Fruit fly (Drosophila melanogaster) whole organism, embryonic: Measurements from ENCODE around the gene Jon25Bi.
A peak's percentile ranks its signal among the peaks of the same experiment; 100 is the strongest.

ENCODE experiments used
- B-H2 ChIP-seq: fragments of 200-800 bp; sonication (Bioruptor generic); optimal IDR thresholded peaks from 2 replicates; lab custom pipeline; 2018; ENCODE audit warnings: missing biosample characterization, mild to moderate bottlenecking, missing genetic modification characterization
- Bdp1 ChIP-seq: fragments of 200-800 bp; sonication (Bioruptor generic); optimal IDR thresholded peaks from 3 replicates; lab custom pipeline; 2016; ENCODE audit warnings: missing biosample characterization, missing genetic modification characterization
- Bteb2 ChIP-seq: fragments of 200-800 bp; sonication (Bioruptor generic); optimal IDR thresholded peaks from 2 replicates; lab custom pipeline; 2016; ENCODE audit warnings: missing biosample characterization, missing genetic modification characterization
- CG10147 ChIP-seq: fragments of 200-800 bp; sonication (Bioruptor generic); optimal IDR thresholded peaks from 2 replicates; lab custom pipeline; 2019; ENCODE audit warnings: missing biosample characterization, mild to moderate bottlenecking, missing genetic modification characterization, moderate library complexity
- CG10431 ChIP-seq: fragments of 200-800 bp; sonication (Bioruptor generic); optimal IDR thresholded peaks from 3 replicates; lab custom pipeline; 2018; ENCODE audit warnings: missing biosample characterization, mild to moderate bottlenecking, missing genetic modification characterization
- CG10959 ChIP-seq: fragments of 200-800 bp; sonication (Bioruptor generic); IDR thresholded peaks from 2 replicates; pipeline ENCODE4 v1.3.6; 2022; ENCODE audit warnings: missing biosample characterization, missing genetic modification characterization
- CG10979 ChIP-seq: fragments of 200-800 bp; sonication (Bioruptor generic); optimal IDR thresholded peaks from 2 replicates; lab custom pipeline; 2018; ENCODE audit warnings: missing biosample characterization, mild to moderate bottlenecking, missing genetic modification characterization, moderate library complexity
- CG11085 ChIP-seq: fragments of 200-800 bp; sonication (Bioruptor generic); IDR thresholded peaks from 2 replicates; pipeline ENCODE4 v1.3.6; 2022; ENCODE audit warnings: missing biosample characterization, missing genetic modification characterization
- CG11247 ChIP-seq: fragments of 200-800 bp; sonication (Bioruptor generic); IDR thresholded peaks from 2 replicates; pipeline ENCODE4 v1.3.6; 2022; ENCODE audit warnings: missing biosample characterization, missing genetic modification characterization
- CG12071 ChIP-seq: fragments of 200-800 bp; sonication (Bioruptor generic); optimal IDR thresholded peaks from 3 replicates; lab custom pipeline; 2018; ENCODE audit warnings: missing biosample characterization, mild to moderate bottlenecking, missing genetic modification characterization
- CG13296 ChIP-seq: fragments of 200-800 bp; sonication (Bioruptor generic); optimal IDR thresholded peaks from 3 replicates; lab custom pipeline; 2018; ENCODE audit warnings: missing biosample characterization, mild to moderate bottlenecking, missing genetic modification characterization
- CG14050 ChIP-seq: fragments of 200-800 bp; sonication (Bioruptor generic); IDR thresholded peaks from 3 replicates; pipeline ENCODE4 v1.3.6; 2022; ENCODE audit warnings: missing biosample characterization, missing genetic modification characterization
- CG14667 ChIP-seq: fragments of 200-800 bp; sonication (Bioruptor generic); IDR thresholded peaks from 2 replicates; pipeline ENCODE4 v1.3.6; 2022; ENCODE audit warnings: missing biosample characterization, missing genetic modification characterization
- CG15696 ChIP-seq: fragments of 200-800 bp; sonication (Bioruptor generic); optimal IDR thresholded peaks from 2 replicates; lab custom pipeline; 2019; ENCODE audit warnings: missing biosample characterization, mild to moderate bottlenecking, missing genetic modification characterization, moderate library complexity
- CG16813 ChIP-seq: fragments of 200-800 bp; sonication (Bioruptor generic); IDR thresholded peaks from 3 replicates; pipeline ENCODE4 v1.3.6; 2022; ENCODE audit warnings: missing biosample characterization, missing genetic modification characterization; ENCODE audit not compliant: partially characterized antibody
- CG17385 ChIP-seq: fragments of 200-800 bp; sonication (Bioruptor generic); optimal IDR thresholded peaks from 3 replicates; lab custom pipeline; 2018; ENCODE audit warnings: missing biosample characterization, mild to moderate bottlenecking, missing genetic modification characterization
- CG17612 ChIP-seq: fragments of 200-800 bp; sonication (Bioruptor generic); IDR thresholded peaks from 2 replicates; pipeline ENCODE4 v1.3.6; 2022; ENCODE audit warnings: missing biosample characterization, missing genetic modification characterization
- CG17829 ChIP-seq: fragments of 200-800 bp; optimal IDR thresholded peaks from 2 replicates; lab custom pipeline; 2019; ENCODE audit warnings: missing biosample characterization, mild to moderate bottlenecking, missing genetic modification characterization, moderate library complexity
- CG2712 ChIP-seq: fragments of 200-800 bp; optimal IDR thresholded peaks from 3 replicates; lab custom pipeline; 2019; ENCODE audit warnings: missing biosample characterization, mild to moderate bottlenecking, missing genetic modification characterization, moderate library complexity
- CG3065 ChIP-seq: fragments of 200-800 bp; sonication (Bioruptor generic); optimal IDR thresholded peaks from 2 replicates; lab custom pipeline; 2016; ENCODE audit warnings: missing biosample characterization, missing genetic modification characterization
- CG6689 ChIP-seq: fragments of 200-800 bp; sonication (Bioruptor generic); IDR thresholded peaks from 2 replicates; pipeline ENCODE4 v1.3.6; 2022; ENCODE audit warnings: missing biosample characterization, missing genetic modification characterization
- CG7372 ChIP-seq: fragments of 200-800 bp; sonication (Bioruptor generic); IDR thresholded peaks from 2 replicates; pipeline ENCODE4 v1.3.6; 2022; ENCODE audit warnings: missing biosample characterization, missing genetic modification characterization
- CG7745 ChIP-seq: fragments of 200-800 bp; sonication (Bioruptor generic); optimal IDR thresholded peaks from 2 replicates; lab custom pipeline; 2018; ENCODE audit warnings: missing biosample characterization, mild to moderate bottlenecking, missing genetic modification characterization, moderate library complexity
- CG9215 ChIP-seq: fragments of 200-800 bp; sonication (Bioruptor generic); IDR thresholded peaks from 2 replicates; pipeline ENCODE4 v1.3.6; 2022; ENCODE audit warnings: missing biosample characterization, missing genetic modification characterization
- Chrac-16 ChIP-seq: fragments of 200-800 bp; sonication (Bioruptor generic); optimal IDR thresholded peaks from 3 replicates; lab custom pipeline; 2016; ENCODE audit warnings: missing biosample characterization, missing genetic modification characterization
- E2f2 ChIP-seq: fragments of 200-800 bp; sonication (Bioruptor generic); IDR thresholded peaks from 2 replicates; pipeline ENCODE4 v1.3.6; 2022; ENCODE audit warnings: missing biosample characterization, missing genetic modification characterization
- HmgD ChIP-seq: fragments of 200-800 bp; sonication (Bioruptor generic); optimal IDR thresholded peaks from 3 replicates; lab custom pipeline; 2016; ENCODE audit warnings: missing biosample characterization, missing genetic modification characterization
- MESR4 ChIP-seq: fragments of 200-800 bp; sonication (Bioruptor generic); optimal IDR thresholded peaks from 2 replicates; lab custom pipeline; 2018; ENCODE audit warnings: missing biosample characterization, mild to moderate bottlenecking, missing genetic modification characterization, moderate library complexity
- MTF-1 ChIP-seq: fragments of 200-800 bp; sonication (Bioruptor generic); optimal IDR thresholded peaks from 2 replicates; lab custom pipeline; 2018; ENCODE audit warnings: missing biosample characterization, mild to moderate bottlenecking, missing genetic modification characterization, borderline replicate concordance
- Max ChIP-seq: fragments of 200-800 bp; sonication (Bioruptor generic); optimal IDR thresholded peaks from 2 replicates; lab custom pipeline; 2016; ENCODE audit warnings: missing biosample characterization, mild to moderate bottlenecking, missing genetic modification characterization
- Myb ChIP-seq: fragments of 200-800 bp; sonication (Bioruptor generic); optimal IDR thresholded peaks from 2 replicates; lab custom pipeline; 2016; ENCODE audit warnings: missing biosample characterization, missing genetic modification characterization
- NC2α ChIP-seq: fragments of 200-800 bp; sonication (Bioruptor generic); optimal IDR thresholded peaks from 2 replicates; lab custom pipeline; 2016; ENCODE audit warnings: missing biosample characterization, missing genetic modification characterization
- Sox100B ChIP-seq: fragments of 200-800 bp; sonication (Bioruptor generic); optimal IDR thresholded peaks from 3 replicates; lab custom pipeline; 2018; ENCODE audit warnings: missing biosample characterization, mild to moderate bottlenecking, missing genetic modification characterization
- TFAM ChIP-seq: fragments of 200-800 bp; sonication (Bioruptor generic); optimal IDR thresholded peaks from 2 replicates; lab custom pipeline; 2017; ENCODE audit warnings: missing biosample characterization, missing genetic modification characterization, inconsistent platforms
- croc ChIP-seq: fragments of 200-800 bp; sonication (Bioruptor generic); conservative IDR thresholded peaks from 3 replicates; pipeline ENCODE4 v1.3.6; 2022; ENCODE audit warnings: missing biosample characterization, missing genetic modification characterization
- crol ChIP-seq: fragments of 200-800 bp; sonication (Bioruptor generic); IDR thresholded peaks from 2 replicates; pipeline ENCODE4 v1.3.6; 2022; ENCODE audit warnings: missing biosample characterization, missing genetic modification characterization
- eve ChIP-seq, 2 experiments: fragments of >200 bp; optimal IDR thresholded peaks; 2 replicates each; lab custom pipeline; 2017; ENCODE audit warnings: missing biosample characterization in 2 of 2, missing genetic modification characterization in 2 of 2
- fru ChIP-seq: fragments of >200 bp; optimal IDR thresholded peaks from 2 replicates; lab custom pipeline; 2017
- gt ChIP-seq: fragments of 200-800 bp; sonication (Bioruptor generic); IDR thresholded peaks from 2 replicates; pipeline ENCODE4 v1.3.6; 2022; ENCODE audit warnings: missing biosample characterization, missing genetic modification characterization
- hth ChIP-seq: fragments of >200 bp; optimal IDR thresholded peaks from 2 replicates; lab custom pipeline; 2017; ENCODE audit warnings: inconsistent platforms
- luna ChIP-seq: fragments of 200-800 bp; sonication (Bioruptor generic); optimal IDR thresholded peaks from 2 replicates; lab custom pipeline; 2016; ENCODE audit warnings: missing biosample characterization, missing genetic modification characterization
- odd ChIP-seq: fragments of 200-800 bp; sonication (Bioruptor generic); optimal IDR thresholded peaks from 2 replicates; lab custom pipeline; 2017; ENCODE audit warnings: missing biosample characterization, mild to moderate bottlenecking, missing genetic modification characterization
- phol ChIP-seq: fragments of 200-800 bp; sonication (Bioruptor generic); optimal IDR thresholded peaks from 3 replicates; lab custom pipeline; 2018; ENCODE audit warnings: missing biosample characterization, mild to moderate bottlenecking, missing genetic modification characterization, moderate library complexity
- pzg ChIP-seq: fragments of 200-800 bp; sonication (Bioruptor generic); optimal IDR thresholded peaks from 3 replicates; lab custom pipeline; 2018; ENCODE audit warnings: missing biosample characterization, mild to moderate bottlenecking, missing genetic modification characterization, moderate library complexity
- sc ChIP-seq, 3 experiments: fragments of >200 bp in 2 of 3; fragments of 200-800 bp in 1 of 3; sonication (Bioruptor generic) in 1 of 3; optimal IDR thresholded peaks; 2 replicates in 2 of 3; 3 replicates in 1 of 3; lab custom pipeline; 2017; ENCODE audit warnings: mild to moderate bottlenecking in 1 of 3, missing biosample characterization in 1 of 3, missing genetic modification characterization in 1 of 3, missing genetic modification reagents in 1 of 3
- sens ChIP-seq: fragments of 200-800 bp; sonication (Bioruptor generic); peaks from one replicate; lab custom pipeline; 2016; ENCODE audit warnings: missing biosample characterization, missing genetic modification characterization
- sob ChIP-seq: fragments of 200-800 bp; sonication (Bioruptor generic); IDR thresholded peaks from 2 replicates; pipeline ENCODE4 v1.3.6; 2022; ENCODE audit warnings: missing biosample characterization, missing genetic modification characterization
- tin ChIP-seq: fragments of 200-800 bp; sonication (Bioruptor generic); optimal IDR thresholded peaks from 3 replicates; lab custom pipeline; 2016; ENCODE audit warnings: missing biosample characterization, missing genetic modification characterization
- twi ChIP-seq: fragments of 200-800 bp; optimal IDR thresholded peaks from 2 replicates; lab custom pipeline; 2019; ENCODE audit warnings: missing biosample characterization, mild to moderate bottlenecking, missing genetic modification characterization, moderate library complexity
- vnd ChIP-seq: fragments of 200-800 bp; sonication (Bioruptor generic); IDR thresholded peaks from 3 replicates; pipeline ENCODE4 v1.3.6; 2022; ENCODE audit warnings: missing biosample characterization, missing genetic modification characterization; ENCODE audit not compliant: partially characterized antibody
- zen2 ChIP-seq: fragments of 200-800 bp; sonication (Bioruptor generic); IDR thresholded peaks from 3 replicates; pipeline ENCODE4 v1.3.6; 2022; ENCODE audit warnings: missing biosample characterization, missing genetic modification characterization; ENCODE audit not compliant: partially characterized antibody

The Jon25Bi gene

DNA sequence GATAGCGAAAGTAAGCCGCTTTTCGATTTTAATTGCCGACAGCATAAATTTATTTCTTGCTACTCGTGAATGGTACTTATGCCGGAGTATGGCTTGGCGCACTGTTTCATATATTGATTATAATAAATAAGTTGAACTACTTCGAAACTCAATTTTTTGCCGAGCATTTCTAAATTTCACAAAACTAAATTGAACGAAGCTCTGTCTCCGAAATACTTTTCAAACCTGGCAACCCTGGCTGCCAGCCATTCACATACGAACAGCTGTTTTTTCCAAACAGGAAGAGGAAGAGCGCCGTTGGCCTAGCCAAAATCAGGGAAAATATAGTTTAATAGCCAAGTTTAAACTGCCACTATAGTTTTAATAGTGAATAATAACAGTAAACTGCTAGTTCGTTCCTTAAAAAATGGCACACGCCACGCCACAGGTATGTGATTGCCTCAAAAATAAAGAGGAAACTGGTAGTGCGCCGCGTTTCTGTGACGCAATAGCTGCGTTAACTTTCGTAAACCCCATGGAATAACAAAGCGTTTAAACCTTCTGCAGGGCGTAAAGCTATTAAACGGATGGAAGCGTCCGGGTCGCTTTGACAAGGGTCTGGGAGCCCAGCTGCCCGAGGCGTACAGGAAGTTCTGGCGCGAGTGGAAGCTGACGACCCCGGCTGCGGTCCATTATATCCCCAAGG is 18.9 kb upstream of the Jon25Bi start, which contains the start of gene mRpL28 (continued):
- TF ChIP-seq CG6689 (GFP tag; lab: Robert Waterston, UW) (0 out of 2 replicates have a peak, but pooled peaks have one; percentile 4), CG9215 (GFP tag; lab: Robert Waterston, UW) (no peak), CG17612 (GFP tag; lab: Robert Waterston, UW) (no peak), E2f2 (0 out of 2 replicates have a peak, but pooled peaks have one; percentile 7), Max (GFP tag; lab: Kevin White, UChicago) (no peak), crol (no peak), CG11085 (GFP tag; lab: Robert Waterston, UW) (no peak), Sox100B (GFP tag; lab: Kevin White, UChicago) (no peak), Bdp1 (GFP tag; lab: Kevin White, UChicago) (no peak), CG17829 (tag; lab: Kevin White, UChicago) (peak; percentile 7), CG14667 (GFP tag; lab: Robert Waterston, UW) (no peak), tin (no peak), CG11247 (no peak), Bteb2 (GFP tag; lab: Kevin White, UChicago) (no peak), sc (optimal IDR thresholded peaks at IDR 0.05; lab: Kevin White, UChicago) (no peak), sc (GFP tag; optimal IDR thresholded peaks at IDR 0.05; lab: Kevin White, UChicago) (no peak), CG10979 (no peak), zen2 (GFP tag; lab: Robert Waterston, UW) (no peak; the same call in 2 of the 3 replicates), fru (no peak), Chrac-16 (GFP tag; lab: Kevin White, UChicago) (no peak), CG17385 (peak; percentile 98), hth (lab: Kevin White, UChicago) (no peak), croc (GFP tag; lab: Robert Waterston, UW) (no peak), TFAM (GFP tag; lab: Kevin White, UChicago) (no peak), eve (GFP tag; optimal IDR thresholded peaks at IDR 0.05; lab: Kevin White, UChicago) (no peak), CG7745 (tag; lab: Kevin White, UChicago) (no peak), luna (GFP tag; lab: Kevin White, UChicago) (no peak), twi (tag; lab: Kevin White, UChicago) (no peak), CG2712 (peak; percentile 41), pzg (peak; percentile 44), CG12071 (GFP tag; lab: Kevin White, UChicago) (no peak), CG14050 (GFP tag; lab: Robert Waterston, UW) (no peak), vnd (no peak)

DNA sequence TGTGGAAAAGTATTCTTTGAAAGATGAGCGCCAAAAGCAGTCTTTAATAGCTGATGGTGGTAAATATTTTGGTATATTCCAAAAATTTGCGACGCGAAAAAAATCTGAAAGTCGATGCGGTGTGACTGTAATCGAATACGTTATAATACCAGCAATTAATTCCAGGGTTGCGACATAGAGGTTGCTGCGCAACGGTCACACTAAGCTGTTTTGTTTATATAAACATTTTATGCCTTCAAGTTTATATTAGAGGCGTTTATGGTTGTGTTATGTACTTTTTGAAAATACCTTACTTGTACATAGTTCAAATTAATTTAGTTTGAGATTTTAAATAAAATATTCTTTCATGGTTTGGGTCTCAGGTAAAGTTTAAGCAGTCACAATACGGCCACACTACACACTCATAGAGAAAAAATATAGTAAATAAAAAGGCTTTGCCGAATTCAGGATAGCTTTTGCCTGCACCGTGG is 16.4 kb upstream of the Jon25Bi start, which contains the start of gene CG14043:
Gene CG14043 (plus strand): TSS at position 374 of the 470 bp plus-strand sequence.
- TF ChIP-seq MTF-1 (GFP tag; lab: Kevin White, UChicago) (no peak), Myb (GFP tag; lab: Kevin White, UChicago) (peak; percentile 56), CG13296 (no peak), MESR4 (GFP tag; lab: Kevin White, UChicago) (peak; percentile 31), odd (GFP tag; lab: Kevin White, UChicago) (no peak), CG7372 (no peak), HmgD (GFP tag; lab: Kevin White, UChicago) (peak; percentile 61), CG3065 (GFP tag; lab: Kevin White, UChicago) (no peak), Max (GFP tag; lab: Kevin White, UChicago) (peak; percentile 21), sob (0 out of 2 replicates have a peak, but pooled peaks have one; percentile 9), NC2α (GFP tag; lab: Kevin White, UChicago) (no peak), luna (GFP tag; lab: Kevin White, UChicago) (no peak), sens (GFP tag; lab: Kevin White, UChicago) (peak; percentile 85), phol (tag; lab: Kevin White, UChicago) (peak; percentile 72), B-H2 (GFP tag; lab: Kevin White, UChicago) (no peak), CG10431 (GFP tag; lab: Kevin White, UChicago) (no peak), CG16813 (GFP tag; lab: Robert Waterston, UW) (no peak), crol (no peak), CG15696 (tag; lab: Kevin White, UChicago) (peak; percentile 7), CG10959 (no peak), CG10147 (GFP tag; lab: Kevin White, UChicago) (no peak), gt (no peak)
